Worm (Caenorhabditis elegans) whole organism, L4 larva: ENCODE data around the gene R151.10.

Source experiments
- F37D6.2 ChIP-seq: sonication (generic microtip); optimal IDR thresholded peaks from 2 replicates; lab custom pipeline; 2016; ENCODE audit warnings: mild to moderate bottlenecking, missing genetic modification characterization, missing compliant biosample characterization
- T26A8.4 ChIP-seq: fragments of 200-800 bp; sonication (Bioruptor generic); IDR thresholded peaks from 2 replicates; pipeline ENCODE4 v1.3.6; 2022; ENCODE audit warnings: missing genetic modification characterization, missing compliant biosample characterization
- ZK337.2 ChIP-seq: fragments of 200-800 bp; sonication (Bioruptor generic); IDR thresholded peaks from 2 replicates; pipeline ENCODE4 v1.3.6; 2022; ENCODE audit warnings: missing genetic modification reagents, missing genetic modification characterization, missing compliant biosample characterization
- aha-1 ChIP-seq: fragments of 150-350 bp; peaks from one replicate; lab custom pipeline; 2014; ENCODE audit warnings: missing biosample characterization, missing genetic modification characterization
- aly-2 ChIP-seq: sonication (generic microtip); optimal IDR thresholded peaks from 2 replicates; lab custom pipeline; 2018; ENCODE audit warnings: missing biosample characterization, missing genetic modification characterization
- ceh-20 ChIP-seq: fragments of 200-800 bp; sonication (Bioruptor generic); IDR thresholded peaks from 2 replicates; pipeline ENCODE4 v1.3.6; 2022; ENCODE audit warnings: missing genetic modification reagents, missing genetic modification characterization, missing compliant biosample characterization
- ceh-44 ChIP-seq: fragments of 200-800 bp; sonication (Bioruptor generic); IDR thresholded peaks from 2 replicates; pipeline ENCODE4 v1.3.6; 2022; ENCODE audit warnings: missing genetic modification reagents, missing genetic modification characterization, missing compliant biosample characterization
- daf-16 ChIP-seq, 3 experiments: sonication (generic microtip); optimal IDR thresholded peaks; 2 replicates each; lab custom pipeline; 2016 to 2017; ENCODE audit warnings: missing genetic modification characterization in 3 of 3, missing genetic modification reagents in 3 of 3, mild to moderate bottlenecking in 2 of 3, missing compliant biosample characterization in 2 of 3, missing biosample characterization in 1 of 3, moderate library complexity in 1 of 3
- dmd-6 ChIP-seq: fragments of 200-800 bp; sonication (Bioruptor generic); IDR thresholded peaks from 2 replicates; pipeline ENCODE4 v1.3.6; 2022; ENCODE audit warnings: missing genetic modification reagents, missing genetic modification characterization, missing compliant biosample characterization
- dmd-9 ChIP-seq: fragments of 200-800 bp; sonication (Bioruptor generic); IDR thresholded peaks from 2 replicates; pipeline ENCODE4 v1.3.6; 2022; ENCODE audit warnings: missing genetic modification reagents, missing genetic modification characterization, missing compliant biosample characterization
- dpl-1 ChIP-seq: fragments of 150-350 bp; optimal IDR thresholded peaks from 2 replicates; lab custom pipeline; 2014; ENCODE audit warnings: missing biosample characterization, missing genetic modification reagents, missing genetic modification characterization
- duxl-1 ChIP-seq: sonication (generic microtip); optimal IDR thresholded peaks from 2 replicates; lab custom pipeline; 2016; ENCODE audit warnings: mild to moderate bottlenecking, missing genetic modification characterization, moderate library complexity, missing compliant biosample characterization; ENCODE audit not compliant: poor library complexity
- dve-1 ChIP-seq: sonication (generic microtip); optimal IDR thresholded peaks from 2 replicates; lab custom pipeline; 2017; ENCODE audit warnings: antibody characterized with exemption, mild to moderate bottlenecking, missing genetic modification characterization, missing compliant biosample characterization; ENCODE audit not compliant: insufficient read depth
- egl-43 ChIP-seq: fragments of 200-800 bp; sonication (Bioruptor generic); IDR thresholded peaks from 2 replicates; pipeline ENCODE4 v1.3.6; 2022; ENCODE audit warnings: missing genetic modification reagents, missing genetic modification characterization, missing compliant biosample characterization
- gei-8 ChIP-seq: fragments of 200-800 bp; sonication (Bioruptor generic); optimal IDR thresholded peaks from 2 replicates; lab custom pipeline; 2018; ENCODE audit warnings: mild to moderate bottlenecking, missing genetic modification characterization, missing compliant biosample characterization
- hlh-11 ChIP-seq: fragments of 200-800 bp; sonication (Bioruptor generic); optimal IDR thresholded peaks from 2 replicates; lab custom pipeline; 2018; ENCODE audit warnings: mild to moderate bottlenecking, missing genetic modification characterization, missing compliant biosample characterization
- hlh-30 ChIP-seq: sonication (generic microtip); optimal IDR thresholded peaks from 2 replicates; lab custom pipeline; 2017; ENCODE audit warnings: antibody characterized with exemption, mild to moderate bottlenecking, missing genetic modification characterization, missing compliant biosample characterization; ENCODE audit not compliant: insufficient read depth
- lim-7 ChIP-seq: fragments of 200-800 bp; sonication (Bioruptor generic); IDR thresholded peaks from 2 replicates; pipeline ENCODE4 v1.3.6; 2022; ENCODE audit warnings: missing genetic modification characterization, missing compliant biosample characterization
- lin-1 ChIP-seq: fragments of 200-800 bp; sonication (Bioruptor generic); IDR thresholded peaks from 2 replicates; pipeline ENCODE4 v1.3.6; 2022; ENCODE audit warnings: missing genetic modification reagents, missing genetic modification characterization, missing compliant biosample characterization
- lsy-2 ChIP-seq, 2 experiments: fragments of 150-350 bp in 1 of 2; sonication (generic microtip) in 1 of 2; optimal IDR thresholded peaks; 2 replicates each; lab custom pipeline; 2014 to 2017; ENCODE audit warnings: missing biosample characterization in 2 of 2, missing genetic modification characterization in 2 of 2
- mdl-1 ChIP-seq, 2 experiments: fragments of 150-350 bp in 1 of 2; sonication (generic microtip) in 1 of 2; optimal IDR thresholded peaks; 2 replicates each; lab custom pipeline; 2014 to 2017; ENCODE audit warnings: missing biosample characterization in 2 of 2, missing genetic modification characterization in 2 of 2
- mdt-29 ChIP-seq: fragments of 200-800 bp; sonication (Bioruptor generic); IDR thresholded peaks from 2 replicates; pipeline ENCODE4 v1.3.6; 2022; ENCODE audit warnings: missing genetic modification reagents, missing genetic modification characterization, missing compliant biosample characterization
- mep-1 ChIP-seq: fragments of 150-350 bp; sonication (generic microtip); optimal IDR thresholded peaks from 3 replicates; lab custom pipeline; 2014; ENCODE audit warnings: missing biosample characterization, missing genetic modification characterization
- mes-2 ChIP-seq: sonication (generic microtip); optimal IDR thresholded peaks from 2 replicates; lab custom pipeline; 2016; ENCODE audit warnings: missing genotype, mild to moderate bottlenecking, missing genetic modification characterization, missing compliant biosample characterization; ENCODE audit not compliant: poor library complexity, severe bottlenecking
- mxl-3 ChIP-seq: fragments of 200-800 bp; sonication (Bioruptor generic); optimal IDR thresholded peaks from 2 replicates; lab custom pipeline; 2018; ENCODE audit warnings: mild to moderate bottlenecking, missing genetic modification characterization, missing compliant biosample characterization
- nhr-10 ChIP-seq: fragments of 150-350 bp; optimal IDR thresholded peaks from 2 replicates; lab custom pipeline; 2014; ENCODE audit warnings: missing biosample characterization, missing genetic modification characterization
- nhr-11 ChIP-seq: fragments of 150-350 bp; optimal IDR thresholded peaks from 2 replicates; lab custom pipeline; 2014; ENCODE audit warnings: missing biosample characterization, missing genetic modification characterization
- nhr-28 ChIP-seq: fragments of 150-350 bp; optimal IDR thresholded peaks from 2 replicates; lab custom pipeline; 2014; ENCODE audit warnings: missing biosample characterization, missing genetic modification characterization
- nhr-48 ChIP-seq: sonication (generic microtip); optimal IDR thresholded peaks from 2 replicates; lab custom pipeline; 2016; ENCODE audit warnings: mild to moderate bottlenecking, missing genetic modification characterization, missing compliant biosample characterization
- nhr-6 ChIP-seq: fragments of 150-350 bp; optimal IDR thresholded peaks from 2 replicates; lab custom pipeline; 2014; ENCODE audit warnings: missing biosample characterization, missing genetic modification characterization
- nhr-76 ChIP-seq: fragments of 150-350 bp; optimal IDR thresholded peaks from 2 replicates; lab custom pipeline; 2014; ENCODE audit warnings: missing biosample characterization, missing genetic modification characterization
- nhr-77 ChIP-seq: fragments of 150-350 bp; optimal IDR thresholded peaks from 2 replicates; lab custom pipeline; 2014; ENCODE audit warnings: missing biosample characterization, missing genetic modification characterization
- pha-4 ChIP-seq, 2 experiments: fragments of 150-350 bp in 1 of 2; fragments of 200-800 bp in 1 of 2; sonication (Bioruptor generic) in 1 of 2; IDR thresholded peaks in 1 of 2; optimal IDR thresholded peaks in 1 of 2; 2 replicates each; pipeline versions ENCODE4 v1.3.6 to Lab custom; 2014 to 2022; ENCODE audit warnings: missing genetic modification characterization in 2 of 2, missing genetic modification reagents in 2 of 2, missing biosample characterization in 1 of 2, missing compliant biosample characterization in 1 of 2
- pqm-1 ChIP-seq: sonication (generic microtip); optimal IDR thresholded peaks from 2 replicates; lab custom pipeline; 2017; ENCODE audit warnings: missing biosample characterization, missing genetic modification characterization
- rbr-2 ChIP-seq: sonication (generic microtip); optimal IDR thresholded peaks from 2 replicates; lab custom pipeline; 2016; ENCODE audit warnings: missing genotype, missing genetic modification characterization, missing compliant biosample characterization
- sdz-12 ChIP-seq: fragments of 200-800 bp; sonication (Bioruptor generic); optimal IDR thresholded peaks from 2 replicates; lab custom pipeline; 2018; ENCODE audit warnings: mild to moderate bottlenecking, missing genetic modification characterization, missing compliant biosample characterization
- skn-1 ChIP-seq: fragments of 150-350 bp; optimal IDR thresholded peaks from 2 replicates; lab custom pipeline; 2014; ENCODE audit warnings: missing biosample characterization, missing genetic modification characterization
- tra-1 ChIP-seq: fragments of 200-800 bp; sonication (Bioruptor generic); IDR thresholded peaks from 2 replicates; pipeline ENCODE4 v1.3.6; 2022; ENCODE audit warnings: missing genetic modification reagents, missing genetic modification characterization, missing compliant biosample characterization
- unc-130 ChIP-seq: sonication (generic microtip); optimal IDR thresholded peaks from 2 replicates; lab custom pipeline; 2016; ENCODE audit warnings: missing genetic modification reagents, missing genetic modification characterization, missing compliant biosample characterization
- unc-39 ChIP-seq: sonication (generic microtip); optimal IDR thresholded peaks from 2 replicates; lab custom pipeline; 2017; ENCODE audit warnings: missing biosample characterization, missing genetic modification characterization
- unc-62 ChIP-seq, 3 experiments: fragments of 150-350 bp in 1 of 3; sonication (generic microtip); optimal IDR thresholded peaks in 2 of 3; peaks in 1 of 3; 1 replicate in 1 of 3; 2 replicates in 2 of 3; lab custom pipeline; 2014 to 2017; ENCODE audit warnings: missing biosample characterization in 3 of 3, missing genetic modification characterization in 3 of 3, missing genetic modification reagents in 3 of 3, missing genotype in 1 of 3
- zfp-3 ChIP-seq: fragments of 200-800 bp; sonication (Bioruptor generic); conservative IDR thresholded peaks from 2 replicates; pipeline ENCODE4 v1.3.6; 2022; ENCODE audit warnings: missing genetic modification reagents, missing genetic modification characterization, missing compliant biosample characterization
- zip-11 ChIP-seq: fragments of 200-800 bp; sonication (Bioruptor generic); IDR thresholded peaks from 2 replicates; pipeline ENCODE4 v1.3.6; 2022; ENCODE audit warnings: missing genetic modification characterization, missing compliant biosample characterization

R151.10 gene

DNA sequence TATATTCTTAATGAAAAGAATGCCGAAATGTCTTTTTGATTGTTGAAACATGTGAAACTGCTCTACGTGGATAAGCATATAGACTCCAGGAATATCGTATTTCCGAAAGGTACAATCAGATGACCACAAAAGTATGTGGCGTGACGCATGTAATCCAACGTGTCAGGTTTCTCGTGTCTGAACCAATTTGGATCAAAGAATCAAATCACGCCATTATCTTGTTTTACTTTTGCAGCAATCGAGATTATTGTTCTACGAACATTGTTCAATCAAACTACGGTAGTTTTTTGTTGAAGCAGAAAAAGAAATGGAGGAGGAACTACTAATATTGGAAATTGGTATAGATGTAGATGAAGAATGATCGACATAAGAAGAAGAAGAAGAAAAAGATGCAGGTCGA, 43.0 kb upstream of the R151.10 start:
- TF ChIP-seq hlh-30 (tag; lab: Kevin White, UChicago) (peak; percentile 64), dmd-6 (GFP tag; lab: Robert Waterston, UW) (0 out of 2 replicates have a peak, but pooled peaks have one; percentile 35), mxl-3 (GFP tag; lab: Kevin White, UChicago) (peak; percentile 2), unc-39 (tag; lab: Kevin White, UChicago) (no peak), nhr-11 (tag; lab: Kevin White, UChicago) (no peak), hlh-11 (tag; lab: Kevin White, UChicago) (peak; percentile 28), nhr-28 (tag; lab: Kevin White, UChicago) (peak; percentile 44), egl-43 (GFP tag; lab: Robert Waterston, UW) (no peak), zip-11 (no peak), mdl-1 (tag; optimal IDR thresholded peaks at IDR 0.05; lab: Kevin White, UChicago) (peak in 1 of 2 experiments; percentile 63)

DNA sequence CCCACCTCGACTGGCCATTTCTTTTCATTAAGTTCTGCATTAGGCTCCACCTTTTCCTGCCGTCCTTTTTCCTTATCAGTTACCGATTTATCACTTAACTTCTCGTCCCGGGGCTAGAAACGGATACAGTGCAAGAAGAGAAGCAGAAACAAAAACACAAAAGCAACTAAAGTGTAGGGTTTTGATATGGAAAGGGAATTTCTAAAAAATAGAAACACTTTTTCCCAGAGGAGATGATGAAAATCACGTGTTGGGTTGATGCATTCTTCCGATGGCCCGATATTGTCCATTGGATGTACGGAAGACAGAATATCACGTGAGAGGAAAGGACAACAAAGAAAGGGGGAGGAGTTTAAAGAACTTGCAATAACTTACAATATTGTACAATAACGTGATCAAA, 42.1 kb upstream of the R151.10 start:
- TF ChIP-seq skn-1 (tag; lab: Kevin White, UChicago) (no peak), lin-1 (peak; percentile 36; the same call in 1 of the 2 replicates), mxl-3 (GFP tag; lab: Kevin White, UChicago) (peak; percentile 62), nhr-77 (tag; lab: Kevin White, UChicago) (peak; percentile 7), dpl-1 (GFP tag; lab: Kevin White, UChicago) (peak; percentile 6), mep-1 (tag; lab: Kevin White, UChicago) (peak; percentile 9), pqm-1 (tag; lab: Kevin White, UChicago) (peak; percentile 70), hlh-30 (tag; lab: Kevin White, UChicago) (peak; percentile 86), dve-1 (tag; lab: Kevin White, UChicago) (peak; percentile 72), dmd-9 (0 out of 2 replicates have a peak, but pooled peaks have one; percentile 17), F37D6.2 (no peak), duxl-1 (tag; lab: Kevin White, UChicago) (no peak), nhr-48 (peak; percentile 47), lsy-2 (tag; optimal IDR thresholded peaks at IDR 0.05; lab: Kevin White, UChicago) (peak in 1 of 2 experiments; percentile 37), aha-1 (tag; lab: Kevin White, UChicago) (peak; percentile 77), sdz-12 (GFP tag; lab: Kevin White, UChicago) (no peak), mes-2 (tag; lab: Kevin White, UChicago) (peak; percentile 39), ceh-44 (GFP tag; lab: Robert Waterston, UW) (no peak), lim-7 (GFP tag; lab: Robert Waterston, UW) (0 out of 2 replicates have a peak, but pooled peaks have one; percentile 16), nhr-76 (peak; percentile 40), hlh-11 (tag; lab: Kevin White, UChicago) (peak; percentile 81), mdl-1 (tag; optimal IDR thresholded peaks at IDR 0.05; lab: Kevin White, UChicago) (peak in 1 of 2 experiments; percentile 35), nhr-11 (tag; lab: Kevin White, UChicago) (peak; percentile 23), nhr-28 (tag; lab: Kevin White, UChicago) (peak; percentile 66), tra-1 (GFP tag; lab: Robert Waterston, UW) (0 out of 2 replicates have a peak, but pooled peaks have one; percentile 42), nhr-10 (no peak)

DNA sequence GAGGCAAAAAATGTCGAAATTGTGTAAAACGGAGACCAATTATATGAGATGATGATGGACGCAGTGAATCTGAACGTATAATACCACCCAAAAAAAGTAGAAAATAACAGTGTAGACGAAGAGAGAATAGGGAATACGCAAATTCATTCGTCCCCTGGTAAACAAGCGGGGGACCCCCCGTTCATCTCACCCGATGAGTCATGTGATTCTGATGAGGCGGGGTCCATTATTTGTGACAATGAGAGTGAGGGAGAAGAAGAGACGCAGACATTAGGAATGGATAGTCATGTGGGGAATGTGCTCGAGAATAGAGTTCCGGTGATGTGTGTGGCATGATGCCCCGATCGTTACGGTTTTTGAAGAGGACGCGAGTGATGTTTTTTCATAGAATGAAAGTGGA, 41.3 kb upstream of the R151.10 start:
- TF ChIP-seq mdt-29 (GFP tag; lab: Robert Waterston, UW): peak; percentile 61; the same call in 1 of the 2 replicates
- TF ChIP-seq mes-2 (tag; lab: Kevin White, UChicago): peak; percentile 62
- TF ChIP-seq pha-4 (GFP tag; IDR thresholded peaks at IDR 0.05; lab: Robert Waterston, UW): no peak
- peak; percentile 87 for TF ChIP-seq pha-4 (tag; optimal IDR thresholded peaks at IDR 0.05; lab: Kevin White, UChicago)
- TF ChIP-seq aha-1 (tag; lab: Kevin White, UChicago): peak; percentile 43
- peak; percentile 71 for TF ChIP-seq mep-1 (tag; lab: Kevin White, UChicago)
- TF ChIP-seq gei-8 (GFP tag; lab: Kevin White, UChicago): no peak
- TF ChIP-seq daf-16 (GFP tag; optimal IDR thresholded peaks at IDR 0.05; lab: Kevin White, UChicago): no peak
- TF ChIP-seq daf-16 (tag; optimal IDR thresholded peaks at IDR 0.05; lab: Kevin White, UChicago): peak; percentile 21
- TF ChIP-seq aly-2 (tag; lab: Kevin White, UChicago): no peak
- no peak for TF ChIP-seq unc-130 (GFP tag; lab: Kevin White, UChicago)
- peak; percentile 71; the same call in 1 of the 2 replicates for TF ChIP-seq tra-1 (GFP tag; lab: Robert Waterston, UW)
- 0 out of 2 replicates have a peak, but pooled peaks have one; percentile 37 for TF ChIP-seq zfp-3 (GFP tag; lab: Robert Waterston, UW)
- TF ChIP-seq dmd-6 (GFP tag; lab: Robert Waterston, UW): peak; percentile 66
- peak; percentile 34 for TF ChIP-seq mxl-3 (GFP tag; lab: Kevin White, UChicago)
- TF ChIP-seq ZK337.2 (GFP tag; lab: Robert Waterston, UW): no peak
- TF ChIP-seq T26A8.4 (GFP tag; lab: Robert Waterston, UW): no peak
- peak; percentile 97 for TF ChIP-seq hlh-30 (tag; lab: Kevin White, UChicago)
- peak in 1 of 2 experiments; percentile 11 for TF ChIP-seq unc-62 (GFP tag; optimal IDR thresholded peaks at IDR 0.05 in 1 of 2; lab: Kevin White, UChicago)
- TF ChIP-seq unc-62 (tag; optimal IDR thresholded peaks at IDR 0.05; lab: Kevin White, UChicago): no peak
- TF ChIP-seq rbr-2 (tag; lab: Kevin White, UChicago): peak; percentile 51
- TF ChIP-seq pqm-1 (tag; lab: Kevin White, UChicago): no peak
- peak in 1 of 2 experiments; percentile 84 for TF ChIP-seq mdl-1 (tag; optimal IDR thresholded peaks at IDR 0.05; lab: Kevin White, UChicago)
- TF ChIP-seq ceh-20 (GFP tag; lab: Robert Waterston, UW): no peak
- peak; percentile 78 for TF ChIP-seq nhr-6 (tag; lab: Kevin White, UChicago)
